Fruit fly (Drosophila melanogaster) whole organism, prepupa: Measurements from ENCODE around the gene Nedd4.

Experiments
- Blimp-1 ChIP-seq: fragments of 200-800 bp; sonication (Bioruptor generic); optimal IDR thresholded peaks from 3 replicates; lab custom pipeline; 2017; ENCODE audit warnings: missing biosample characterization, missing genetic modification characterization, mild to moderate bottlenecking, moderate library complexity, missing genetic modification reagents
- CG11294 ChIP-seq: fragments of 200-800 bp; sonication (Bioruptor generic); IDR thresholded peaks from 2 replicates; pipeline ENCODE4 v1.3.6; 2022; ENCODE audit warnings: missing biosample characterization, missing genetic modification characterization
- CG11762 ChIP-seq: fragments of 200-800 bp; sonication (Bioruptor generic); optimal IDR thresholded peaks from 3 replicates; lab custom pipeline; 2016; ENCODE audit warnings: missing biosample characterization, missing genetic modification characterization; ENCODE audit not compliant: insufficient read depth
- CG11902 ChIP-seq: fragments of 200-800 bp; sonication (Bioruptor generic); optimal IDR thresholded peaks from 3 replicates; lab custom pipeline; 2016; ENCODE audit warnings: missing biosample characterization, missing genetic modification characterization
- CG15336 ChIP-seq: fragments of 200-800 bp; sonication (Bioruptor generic); IDR thresholded peaks from 2 replicates; pipeline ENCODE4 v1.3.6; 2022; ENCODE audit warnings: missing biosample characterization, missing genetic modification characterization
- CG1621 ChIP-seq: fragments of 200-800 bp; sonication (Bioruptor generic); optimal IDR thresholded peaks from 3 replicates; lab custom pipeline; 2018; ENCODE audit warnings: missing biosample characterization, mild to moderate bottlenecking, missing genetic modification characterization
- CG16779 ChIP-seq: fragments of 200-800 bp; sonication (Bioruptor generic); optimal IDR thresholded peaks from 3 replicates; lab custom pipeline; 2017; ENCODE audit warnings: missing biosample characterization, mild to moderate bottlenecking, missing genetic modification characterization
- CG3032 ChIP-seq: fragments of 200-800 bp; optimal IDR thresholded peaks from 2 replicates; lab custom pipeline; 2019; ENCODE audit warnings: missing biosample characterization, mild to moderate bottlenecking, missing genetic modification characterization, moderate library complexity
- CG31627 ChIP-seq: fragments of 200-800 bp; sonication (Bioruptor generic); optimal IDR thresholded peaks from 3 replicates; lab custom pipeline; 2016; ENCODE audit warnings: missing biosample characterization, missing genetic modification characterization
- CG32006 ChIP-seq: fragments of 200-800 bp; sonication (Bioruptor generic); optimal IDR thresholded peaks from 3 replicates; lab custom pipeline; 2017; ENCODE audit warnings: missing biosample characterization, mild to moderate bottlenecking, missing genetic modification characterization
- CG34406 ChIP-seq: fragments of 200-800 bp; sonication (Bioruptor generic); optimal IDR thresholded peaks from 3 replicates; lab custom pipeline; 2016; ENCODE audit warnings: missing biosample characterization, missing genetic modification characterization
- CG3919 ChIP-seq: fragments of 200-800 bp; sonication (Bioruptor generic); optimal IDR thresholded peaks from 3 replicates; lab custom pipeline; 2016; ENCODE audit warnings: missing biosample characterization, missing genetic modification characterization
- CG4318 ChIP-seq: fragments of 200-800 bp; sonication (Bioruptor generic); optimal IDR thresholded peaks from 3 replicates; lab custom pipeline; 2017; ENCODE audit warnings: missing biosample characterization, mild to moderate bottlenecking, missing genetic modification characterization
- CG6163 ChIP-seq: fragments of 200-800 bp; sonication (Bioruptor generic); IDR thresholded peaks from 3 replicates; pipeline ENCODE4 v1.3.6; 2022; ENCODE audit warnings: missing biosample characterization, missing genetic modification characterization
- CG6276 ChIP-seq: fragments of 200-800 bp; sonication (Bioruptor generic); optimal IDR thresholded peaks from 2 replicates; lab custom pipeline; 2017; ENCODE audit warnings: missing biosample characterization, mild to moderate bottlenecking, missing genetic modification characterization
- CG6792 ChIP-seq: fragments of 200-800 bp; sonication (Bioruptor generic); optimal IDR thresholded peaks from 3 replicates; lab custom pipeline; 2016; ENCODE audit warnings: missing biosample characterization, missing genetic modification characterization
- CG6854 ChIP-seq: fragments of 200-800 bp; sonication (Bioruptor generic); optimal IDR thresholded peaks from 2 replicates; lab custom pipeline; 2017; ENCODE audit warnings: missing biosample characterization, mild to moderate bottlenecking, missing genetic modification characterization
- CG7368 ChIP-seq: fragments of 200-800 bp; sonication (Bioruptor generic); optimal IDR thresholded peaks from 3 replicates; lab custom pipeline; 2016; ENCODE audit warnings: missing biosample characterization, missing genetic modification characterization
- CG8119 ChIP-seq: fragments of 200-800 bp; sonication (Bioruptor generic); IDR thresholded peaks from 3 replicates; pipeline ENCODE4 v1.3.6; 2022; ENCODE audit warnings: missing biosample characterization, missing genetic modification characterization
- CG8632 ChIP-seq: fragments of 200-800 bp; sonication (Bioruptor generic); optimal IDR thresholded peaks from 3 replicates; lab custom pipeline; 2016; ENCODE audit warnings: missing biosample characterization, missing genetic modification characterization
- CG9139 ChIP-seq: fragments of 200-800 bp; sonication (Bioruptor generic); optimal IDR thresholded peaks from 3 replicates; lab custom pipeline; 2017; ENCODE audit warnings: missing biosample characterization, mild to moderate bottlenecking, missing genetic modification characterization
- Eip93F ChIP-seq: fragments of 200-800 bp; sonication (Bioruptor generic); optimal IDR thresholded peaks from 2 replicates; lab custom pipeline; 2016; ENCODE audit warnings: missing biosample characterization, mild to moderate bottlenecking, missing genetic modification characterization
- Ets21C ChIP-seq: fragments of 200-800 bp; sonication (Bioruptor generic); optimal IDR thresholded peaks from 3 replicates; lab custom pipeline; 2016; ENCODE audit warnings: missing biosample characterization, missing genetic modification characterization
- Ets96B ChIP-seq: fragments of 200-800 bp; optimal IDR thresholded peaks from 2 replicates; lab custom pipeline; 2019; ENCODE audit warnings: missing biosample characterization, mild to moderate bottlenecking, missing genetic modification characterization, moderate library complexity
- Gug ChIP-seq: fragments of 200-800 bp; sonication (Bioruptor generic); IDR thresholded peaks from 2 replicates; pipeline ENCODE4 v1.3.6; 2022; ENCODE audit warnings: missing biosample characterization, missing genetic modification characterization
- Hr39 ChIP-seq: fragments of 200-800 bp; sonication (Bioruptor generic); optimal IDR thresholded peaks from 2 replicates; lab custom pipeline; 2016; ENCODE audit warnings: missing biosample characterization, missing genetic modification characterization
- Hr4 ChIP-seq: fragments of 200-800 bp; sonication (Bioruptor generic); optimal IDR thresholded peaks from 3 replicates; lab custom pipeline; 2016; ENCODE audit warnings: missing biosample characterization, missing genetic modification characterization
- Lpt ChIP-seq: fragments of 200-800 bp; sonication (Bioruptor generic); optimal IDR thresholded peaks from 3 replicates; lab custom pipeline; 2016; ENCODE audit warnings: missing biosample characterization, missing genetic modification characterization
- Met ChIP-seq: fragments of 200-800 bp; sonication (Bioruptor generic); optimal IDR thresholded peaks from 3 replicates; lab custom pipeline; 2016; ENCODE audit warnings: missing biosample characterization, missing genetic modification characterization
- OdsH ChIP-seq: fragments of 200-800 bp; sonication (Bioruptor generic); optimal IDR thresholded peaks from 3 replicates; lab custom pipeline; 2016; ENCODE audit warnings: missing biosample characterization, missing genetic modification characterization
- Smox ChIP-seq: fragments of 200-800 bp; sonication (Bioruptor generic); optimal IDR thresholded peaks from 3 replicates; lab custom pipeline; 2016; ENCODE audit warnings: missing biosample characterization, missing genetic modification characterization
- Sox102F ChIP-seq: fragments of 200-800 bp; sonication (Bioruptor generic); optimal IDR thresholded peaks from 2 replicates; lab custom pipeline; 2016; ENCODE audit warnings: missing biosample characterization, mild to moderate bottlenecking, missing genetic modification characterization
- Sox14 ChIP-seq: fragments of 200-800 bp; sonication (Bioruptor generic); optimal IDR thresholded peaks from 3 replicates; lab custom pipeline; 2016; ENCODE audit warnings: missing biosample characterization, missing genetic modification characterization
- achi ChIP-seq: fragments of 200-800 bp; sonication (Bioruptor generic); optimal IDR thresholded peaks from 3 replicates; lab custom pipeline; 2016; ENCODE audit warnings: missing biosample characterization, missing genetic modification characterization
- acj6 ChIP-seq: fragments of 200-800 bp; sonication (Bioruptor generic); optimal IDR thresholded peaks from 3 replicates; lab custom pipeline; 2016; ENCODE audit warnings: missing biosample characterization, missing genetic modification characterization
- dac ChIP-seq: fragments of 200-800 bp; sonication (Bioruptor generic); optimal IDR thresholded peaks from 2 replicates; lab custom pipeline; 2017; ENCODE audit warnings: missing biosample characterization, mild to moderate bottlenecking, missing genetic modification characterization
- eg ChIP-seq: fragments of 200-800 bp; sonication (Bioruptor generic); IDR thresholded peaks from 3 replicates; pipeline ENCODE4 v1.3.6; 2022; ENCODE audit warnings: missing biosample characterization, missing genetic modification characterization
- esn ChIP-seq: fragments of 200-800 bp; sonication (Bioruptor generic); optimal IDR thresholded peaks from 2 replicates; lab custom pipeline; 2016; ENCODE audit warnings: missing biosample characterization, mild to moderate bottlenecking, missing genetic modification characterization, moderate library complexity
- fd59A ChIP-seq: fragments of 200-800 bp; sonication (Bioruptor generic); optimal IDR thresholded peaks from 2 replicates; lab custom pipeline; 2017; ENCODE audit warnings: missing biosample characterization, mild to moderate bottlenecking, missing genetic modification characterization, missing genetic modification reagents
- fd85E ChIP-seq: fragments of 200-800 bp; sonication (Bioruptor generic); optimal IDR thresholded peaks from 3 replicates; lab custom pipeline; 2016; ENCODE audit warnings: missing biosample characterization, missing genetic modification characterization
- fkh ChIP-seq: fragments of 200-800 bp; sonication (Bioruptor generic); optimal IDR thresholded peaks from 3 replicates; lab custom pipeline; 2017; ENCODE audit warnings: missing biosample characterization, mild to moderate bottlenecking, missing genetic modification characterization, moderate library complexity
- lz ChIP-seq: fragments of 200-800 bp; sonication (Bioruptor generic); optimal IDR thresholded peaks from 3 replicates; lab custom pipeline; 2016; ENCODE audit warnings: missing biosample characterization, missing genetic modification characterization
- pdm3 ChIP-seq: fragments of 200-800 bp; sonication (Bioruptor generic); optimal IDR thresholded peaks from 3 replicates; lab custom pipeline; 2016; ENCODE audit warnings: missing biosample characterization, missing genetic modification characterization
- spab ChIP-seq: fragments of 200-800 bp; sonication (Bioruptor generic); optimal IDR thresholded peaks from 2 replicates; lab custom pipeline; 2017; ENCODE audit warnings: missing biosample characterization, mild to moderate bottlenecking, missing genetic modification characterization, missing genetic modification reagents
- ss ChIP-seq, 2 experiments: fragments of 200-800 bp; sonication (Bioruptor generic); optimal IDR thresholded peaks; 2 replicates in 1 of 2; 3 replicates in 1 of 2; lab custom pipeline; 2017 to 2018; ENCODE audit warnings: mild to moderate bottlenecking in 2 of 2, missing biosample characterization in 2 of 2, missing genetic modification characterization in 2 of 2, moderate library complexity in 1 of 2
- svp ChIP-seq: fragments of 200-800 bp; sonication (Bioruptor generic); peaks from one replicate; lab custom pipeline; 2016; ENCODE audit warnings: missing biosample characterization, missing genetic modification characterization
- topi ChIP-seq: fragments of 200-800 bp; sonication (Bioruptor generic); optimal IDR thresholded peaks from 3 replicates; lab custom pipeline; 2016; ENCODE audit warnings: missing biosample characterization, missing genetic modification characterization
- vri ChIP-seq: fragments of 200-800 bp; sonication (Bioruptor generic); optimal IDR thresholded peaks from 3 replicates; lab custom pipeline; 2016; ENCODE audit warnings: missing biosample characterization, mild to moderate bottlenecking, missing genetic modification characterization

Nedd4 gene

dm6 chr3L:17578413-17578812 lies 48.5 kb downstream of the Nedd4 start (continued):
- TF ChIP-seq Gug (GFP tag; lab: Robert Waterston, UW): peak; percentile 80
- peak; percentile 88 for TF ChIP-seq Sox14 (GFP tag; lab: Kevin White, UChicago)
- TF ChIP-seq CG1621: peak; percentile 81
- TF ChIP-seq eg (GFP tag; lab: Robert Waterston, UW): peak; percentile 80
- peak; percentile 72 for TF ChIP-seq topi
- TF ChIP-seq Ets21C: peak; percentile 41
- TF ChIP-seq vri (GFP tag; lab: Kevin White, UChicago): no peak
- peak; percentile 49 for TF ChIP-seq Sox102F (GFP tag; lab: Kevin White, UChicago)
- TF ChIP-seq Lpt: peak; percentile 52
- TF ChIP-seq CG11762 (GFP tag; lab: Kevin White, UChicago): peak; percentile 85
- peak; percentile 97 for TF ChIP-seq spab (GFP tag; lab: Kevin White, UChicago)
- peak; percentile 91 for TF ChIP-seq CG6163 (GFP tag; lab: Robert Waterston, UW)
- no peak for TF ChIP-seq fd85E
- TF ChIP-seq ss (GFP tag; optimal IDR thresholded peaks at IDR 0.05; lab: Kevin White, UChicago): peak; percentile 94 to 95
- peak; percentile 88 for TF ChIP-seq Hr4 (GFP tag; lab: Kevin White, UChicago)
- peak; percentile 97 for TF ChIP-seq fd59A (GFP tag; lab: Kevin White, UChicago)
- TF ChIP-seq CG6854 (GFP tag; lab: Kevin White, UChicago): no peak
- peak; percentile 82; the same call in 1 of the 2 replicates for TF ChIP-seq CG11294 (GFP tag; lab: Robert Waterston, UW)
- peak; percentile 95 for TF ChIP-seq CG8632 (GFP tag; lab: Kevin White, UChicago)
- peak; percentile 90 for TF ChIP-seq CG15336 (GFP tag; lab: Robert Waterston, UW)
- peak; percentile 90 for TF ChIP-seq CG16779 (tag; lab: Kevin White, UChicago)

DNA sequence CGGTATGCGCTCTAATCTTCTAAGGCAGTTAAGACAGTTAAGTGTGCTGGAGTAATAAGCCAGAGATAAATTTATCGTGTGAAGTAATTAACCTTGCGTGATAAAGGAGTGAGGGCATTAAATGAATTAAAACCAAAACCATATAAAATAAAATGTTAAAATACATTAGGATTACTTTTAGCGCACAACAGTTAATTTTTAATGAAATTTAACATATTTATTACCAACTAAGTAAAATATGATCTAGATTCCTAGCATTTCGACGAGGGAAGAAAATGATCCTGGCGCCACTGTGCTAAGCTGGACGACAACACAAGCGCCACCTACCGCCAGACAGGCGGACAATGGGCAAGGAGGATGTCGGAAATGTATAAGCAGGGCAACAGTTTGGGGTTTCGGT lies 49.2 kb downstream of the Nedd4 start:
- TF ChIP-seq Sox14 (GFP tag; lab: Kevin White, UChicago) (no peak), pdm3 (GFP tag; lab: Kevin White, UChicago) (peak; percentile 43), CG11294 (GFP tag; lab: Robert Waterston, UW) (no peak), esn (GFP tag; lab: Kevin White, UChicago) (peak; percentile 20), CG3032 (tag; lab: Kevin White, UChicago) (peak; percentile 40), CG6854 (GFP tag; lab: Kevin White, UChicago) (no peak), Eip93F (no peak), CG31627 (GFP tag; lab: Kevin White, UChicago) (peak; percentile 18), Sox102F (GFP tag; lab: Kevin White, UChicago) (peak; percentile 21), CG6792 (GFP tag; lab: Kevin White, UChicago) (no peak), CG34406 (peak; percentile 11), CG15336 (GFP tag; lab: Robert Waterston, UW) (no peak), CG9139 (GFP tag; lab: Kevin White, UChicago) (no peak), CG11902 (GFP tag; lab: Kevin White, UChicago) (peak; percentile 3), CG32006 (GFP tag; lab: Kevin White, UChicago) (peak; percentile 23), Hr39 (GFP tag; lab: Kevin White, UChicago) (no peak), Hr4 (GFP tag; lab: Kevin White, UChicago) (no peak), Lpt (no peak), CG6276 (GFP tag; lab: Kevin White, UChicago) (no peak), Ets21C (no peak), Blimp-1 (no peak), achi (GFP tag; lab: Kevin White, UChicago) (peak; percentile 32), CG8119 (GFP tag; lab: Robert Waterston, UW) (no peak; the same call in 2 of the 3 replicates), CG3919 (GFP tag; lab: Kevin White, UChicago) (no peak), Smox (GFP tag; lab: Kevin White, UChicago) (no peak), lz (GFP tag; lab: Kevin White, UChicago) (peak; percentile 30), eg (GFP tag; lab: Robert Waterston, UW) (no peak), ss (GFP tag; optimal IDR thresholded peaks at IDR 0.05; lab: Kevin White, UChicago) (no peak), fkh (no peak), Met (peak; percentile 33), Gug (GFP tag; lab: Robert Waterston, UW) (no peak), spab (GFP tag; lab: Kevin White, UChicago) (no peak), svp (peak; percentile 49), Ets96B (tag; lab: Kevin White, UChicago) (peak; percentile 77), topi (peak; percentile 17), OdsH (GFP tag; lab: Kevin White, UChicago) (no peak), CG4318 (GFP tag; lab: Kevin White, UChicago) (no peak), CG6163 (GFP tag; lab: Robert Waterston, UW) (no peak), acj6 (peak; percentile 34), dac (GFP tag; lab: Kevin White, UChicago) (no peak), CG11762 (GFP tag; lab: Kevin White, UChicago) (no peak), fd59A (GFP tag; lab: Kevin White, UChicago) (peak; percentile 5), CG7368 (GFP tag; lab: Kevin White, UChicago) (no peak)
